Worm (Caenorhabditis elegans) whole organism, young adult: ENCODE results near the gene lrpr-1.

ENCODE experiments used
- B0261.1 ChIP-seq: sonication (generic microtip); optimal IDR thresholded peaks from 2 replicates; lab custom pipeline; 2016; ENCODE audit warnings: mild to moderate bottlenecking, missing genetic modification characterization, moderate library complexity, missing compliant biosample characterization
- D2030.7 ChIP-seq: fragments of 200-800 bp; sonication (Bioruptor generic); IDR thresholded peaks from 2 replicates; pipeline ENCODE4 v1.3.6; 2022; ENCODE audit warnings: missing genetic modification reagents, missing genetic modification characterization, missing compliant biosample characterization
- F10E7.11 ChIP-seq: sonication (generic microtip); optimal IDR thresholded peaks from 2 replicates; lab custom pipeline; 2017; ENCODE audit warnings: mild to moderate bottlenecking, missing genetic modification characterization, moderate library complexity, missing compliant biosample characterization
- F49E8.2 ChIP-seq: sonication (generic microtip); optimal IDR thresholded peaks from 3 replicates; lab custom pipeline; 2017; ENCODE audit warnings: missing genetic modification characterization, mild to moderate bottlenecking, missing compliant biosample characterization, antibody characterized with exemption, moderate library complexity; ENCODE audit not compliant: insufficient read depth
- F52B5.7 ChIP-seq: sonication (generic microtip); optimal IDR thresholded peaks from 2 replicates; lab custom pipeline; 2016; ENCODE audit warnings: mild to moderate bottlenecking, missing genetic modification characterization, missing compliant biosample characterization
- F57A8.1 ChIP-seq: fragments of 200-800 bp; sonication (Bioruptor generic); optimal IDR thresholded peaks from 2 replicates; lab custom pipeline; 2018; ENCODE audit warnings: mild to moderate bottlenecking, missing genetic modification characterization, moderate library complexity, missing compliant biosample characterization
- F57C9.4 ChIP-seq: sonication (generic microtip); optimal IDR thresholded peaks from 2 replicates; lab custom pipeline; 2017; ENCODE audit warnings: mild to moderate bottlenecking, missing genetic modification characterization, missing compliant biosample characterization
- K11D2.4 ChIP-seq: fragments of 200-800 bp; sonication (Bioruptor generic); IDR thresholded peaks from 2 replicates; pipeline ENCODE4 v1.3.6; 2022; ENCODE audit warnings: missing genetic modification reagents, missing genetic modification characterization, missing compliant biosample characterization
- K12H6.12 ChIP-seq: fragments of 200-800 bp; sonication (Bioruptor generic); optimal IDR thresholded peaks from 2 replicates; lab custom pipeline; 2018; ENCODE audit warnings: mild to moderate bottlenecking, missing genetic modification characterization, missing compliant biosample characterization
- ZK185.1 ChIP-seq: sonication (generic microtip); optimal IDR thresholded peaks from 2 replicates; lab custom pipeline; 2016; ENCODE audit warnings: mild to moderate bottlenecking, missing genetic modification characterization, missing compliant biosample characterization; ENCODE audit not compliant: poor library complexity, severe bottlenecking
- aptf-2 ChIP-seq: fragments of 200-800 bp; sonication (Bioruptor generic); conservative IDR thresholded peaks from 2 replicates; pipeline ENCODE4 v1.3.6; 2022; ENCODE audit warnings: missing genetic modification reagents, missing genetic modification characterization, missing compliant biosample characterization
- aptf-3 ChIP-seq: fragments of 200-800 bp; sonication (Bioruptor generic); IDR thresholded peaks from 2 replicates; pipeline ENCODE4 v1.3.6; 2022; ENCODE audit warnings: missing genetic modification characterization, missing compliant biosample characterization
- atf-7 ChIP-seq: sonication (generic microtip); optimal IDR thresholded peaks from 2 replicates; lab custom pipeline; 2017; ENCODE audit warnings: mild to moderate bottlenecking, missing genetic modification characterization, missing compliant biosample characterization
- athp-1 ChIP-seq: sonication (generic microtip); optimal IDR thresholded peaks from 2 replicates; lab custom pipeline; 2017; ENCODE audit warnings: mild to moderate bottlenecking, missing genetic modification characterization, missing compliant biosample characterization
- bed-1 ChIP-seq: fragments of 200-800 bp; sonication (Bioruptor generic); IDR thresholded peaks from 2 replicates; pipeline ENCODE4 v1.3.6; 2022; ENCODE audit warnings: missing genetic modification reagents, missing genetic modification characterization, missing compliant biosample characterization
- ccch-3 ChIP-seq: fragments of 200-800 bp; sonication (Bioruptor generic); optimal IDR thresholded peaks from 2 replicates; lab custom pipeline; 2018; ENCODE audit warnings: mild to moderate bottlenecking, missing genetic modification characterization, missing compliant biosample characterization
- ceh-40 ChIP-seq: fragments of 200-800 bp; sonication (Bioruptor generic); IDR thresholded peaks from 2 replicates; pipeline ENCODE4 v1.3.6; 2022; ENCODE audit warnings: missing genetic modification characterization, missing compliant biosample characterization
- ceh-79 ChIP-seq: sonication (generic microtip); optimal IDR thresholded peaks from 2 replicates; lab custom pipeline; 2017; ENCODE audit warnings: mild to moderate bottlenecking, missing genetic modification characterization, missing compliant biosample characterization
- ceh-91 ChIP-seq: fragments of 200-800 bp; sonication (Bioruptor generic); IDR thresholded peaks from 2 replicates; pipeline ENCODE4 v1.3.6; 2022; ENCODE audit warnings: missing genetic modification reagents, missing genetic modification characterization, missing compliant biosample characterization
- die-1 ChIP-seq: sonication (generic microtip); optimal IDR thresholded peaks from 2 replicates; lab custom pipeline; 2016; ENCODE audit warnings: missing genotype, mild to moderate bottlenecking, missing genetic modification characterization, missing compliant biosample characterization
- dox-1 ChIP-seq: fragments of 200-800 bp; sonication (Bioruptor generic); IDR thresholded peaks from 2 replicates; pipeline ENCODE4 v1.3.6; 2022; ENCODE audit warnings: missing genetic modification reagents, missing genetic modification characterization, missing compliant biosample characterization
- ets-4 ChIP-seq: fragments of 200-800 bp; sonication (Bioruptor generic); optimal IDR thresholded peaks from 2 replicates; lab custom pipeline; 2018; ENCODE audit warnings: mild to moderate bottlenecking, missing genetic modification characterization, missing compliant biosample characterization
- gei-17 ChIP-seq: fragments of 200-800 bp; sonication (Bioruptor generic); optimal IDR thresholded peaks from 2 replicates; lab custom pipeline; 2018; ENCODE audit warnings: mild to moderate bottlenecking, missing genetic modification characterization, missing compliant biosample characterization
- let-607 ChIP-seq, 2 experiments: fragments of 200-800 bp in 1 of 2; sonication (Bioruptor generic) in 1 of 2; sonication (generic microtip) in 1 of 2; optimal IDR thresholded peaks; 2 replicates each; lab custom pipeline; 2016 to 2018; ENCODE audit warnings: mild to moderate bottlenecking in 2 of 2, missing compliant biosample characterization in 2 of 2, missing genetic modification characterization in 2 of 2, moderate library complexity in 2 of 2, missing genotype in 1 of 2
- lin-54 ChIP-seq: fragments of 200-800 bp; sonication (Bioruptor generic); optimal IDR thresholded peaks from 2 replicates; lab custom pipeline; 2018; ENCODE audit warnings: mild to moderate bottlenecking, missing genetic modification characterization, missing compliant biosample characterization
- lsy-27 ChIP-seq: sonication (generic microtip); optimal IDR thresholded peaks from 2 replicates; lab custom pipeline; 2017; ENCODE audit warnings: missing genetic modification characterization, mild to moderate bottlenecking, missing compliant biosample characterization, antibody characterized with exemption, missing genotype, borderline replicate concordance; ENCODE audit not compliant: insufficient read depth
- madf-10 ChIP-seq: sonication (generic microtip); optimal IDR thresholded peaks from 2 replicates; lab custom pipeline; 2016; ENCODE audit warnings: mild to moderate bottlenecking, missing genetic modification characterization, missing compliant biosample characterization
- madf-3 ChIP-seq: fragments of 200-800 bp; sonication (Bioruptor generic); IDR thresholded peaks from 2 replicates; pipeline ENCODE4 v1.3.6; 2022; ENCODE audit warnings: missing genetic modification reagents, missing genetic modification characterization, missing compliant biosample characterization
- nfya-1 ChIP-seq: sonication (generic microtip); optimal IDR thresholded peaks from 2 replicates; lab custom pipeline; 2017; ENCODE audit warnings: antibody characterized with exemption, missing compliant biosample characterization, missing genetic modification characterization, borderline replicate concordance; ENCODE audit not compliant: insufficient read depth
- nhr-90 ChIP-seq: sonication (generic microtip); optimal IDR thresholded peaks from 2 replicates; lab custom pipeline; 2016; ENCODE audit warnings: missing genotype, mild to moderate bottlenecking, missing genetic modification characterization, missing compliant biosample characterization
- repo-1 ChIP-seq: sonication (generic microtip); optimal IDR thresholded peaks from 2 replicates; lab custom pipeline; 2017; ENCODE audit warnings: mild to moderate bottlenecking, missing genetic modification characterization, missing compliant biosample characterization
- snpc-4 ChIP-seq, 5 experiments: fragments of 150-350 bp in 1 of 5; sonication (generic microtip) in 4 of 5; optimal IDR thresholded peaks; 2 replicates each; lab custom pipeline; 2014 to 2018; ENCODE audit warnings: missing genetic modification characterization in 5 of 5, missing biosample characterization in 3 of 5, antibody characterized with exemption in 2 of 5, mild to moderate bottlenecking in 2 of 5, missing compliant biosample characterization in 2 of 5, missing genotype in 2 of 5, moderate library complexity in 2 of 5, missing genetic modification reagents in 1 of 5
- somi-1 ChIP-seq: fragments of 200-800 bp; sonication (Bioruptor generic); optimal IDR thresholded peaks from 2 replicates; lab custom pipeline; 2018; ENCODE audit warnings: mild to moderate bottlenecking, missing genetic modification characterization, missing compliant biosample characterization
- sptf-2 ChIP-seq: fragments of 200-800 bp; sonication (Bioruptor generic); optimal IDR thresholded peaks from 2 replicates; lab custom pipeline; 2018; ENCODE audit warnings: mild to moderate bottlenecking, missing genetic modification characterization, missing compliant biosample characterization
- tbx-9 ChIP-seq: sonication (generic microtip); optimal IDR thresholded peaks from 2 replicates; lab custom pipeline; 2016; ENCODE audit warnings: borderline replicate concordance, missing genetic modification characterization, inconsistent platforms, missing compliant biosample characterization
- tlf-1 ChIP-seq: fragments of 200-800 bp; sonication (Bioruptor generic); optimal IDR thresholded peaks from 2 replicates; lab custom pipeline; 2018; ENCODE audit warnings: mild to moderate bottlenecking, missing genetic modification characterization, missing compliant biosample characterization
- xnd-1 ChIP-seq: sonication (generic microtip); optimal IDR thresholded peaks from 2 replicates; lab custom pipeline; 2016; ENCODE audit warnings: missing genotype, missing genetic modification reagents, missing genetic modification characterization, missing compliant biosample characterization
- ztf-22 ChIP-seq: fragments of 200-800 bp; sonication (Bioruptor generic); optimal IDR thresholded peaks from 2 replicates; lab custom pipeline; 2018; ENCODE audit warnings: mild to moderate bottlenecking, missing genetic modification characterization, moderate library complexity, missing compliant biosample characterization
- ztf-25 ChIP-seq: fragments of 200-800 bp; sonication (Bioruptor generic); IDR thresholded peaks from 2 replicates; pipeline ENCODE4 v1.3.6; 2022; ENCODE audit warnings: missing genetic modification reagents, missing genetic modification characterization, missing compliant biosample characterization
- ztf-3 ChIP-seq: fragments of 200-800 bp; sonication (Bioruptor generic); optimal IDR thresholded peaks from 2 replicates; lab custom pipeline; 2018; ENCODE audit warnings: mild to moderate bottlenecking, missing genetic modification characterization, missing compliant biosample characterization

lrpr-1 gene

DNA sequence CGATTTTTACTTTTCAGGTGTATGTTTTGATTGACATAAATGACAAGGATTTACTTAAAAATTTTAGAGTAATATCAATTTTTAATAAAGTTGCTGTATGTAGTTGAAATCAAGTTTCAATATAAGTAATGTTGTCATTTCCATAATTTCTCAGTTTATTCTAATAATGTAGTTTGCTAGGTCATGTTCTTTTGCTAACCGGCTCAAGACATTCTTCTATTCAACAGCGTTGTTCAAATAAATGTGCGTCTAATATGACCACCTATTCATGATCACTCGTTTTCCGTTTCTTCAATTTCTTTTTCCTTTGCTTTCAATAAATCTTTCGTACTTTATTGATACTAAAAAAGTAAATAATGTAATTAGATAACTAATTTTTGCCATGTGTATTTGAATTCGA, 37.6 kb downstream of the lrpr-1 start, which contains the start of gene C02G6.3:
Gene C02G6.3, plus strand, starts transcription at position 301 of the 400 bp plus-strand sequence.
- TF ChIP-seq lin-54 (GFP tag; lab: Kevin White, UChicago) (no peak), ztf-3 (GFP tag; lab: Kevin White, UChicago) (no peak), aptf-2 (GFP tag; lab: Robert Waterston, UW) (no peak), F57A8.1 (GFP tag; lab: Kevin White, UChicago) (no peak), ets-4 (no peak), lsy-27 (no peak), nhr-90 (tag; lab: Kevin White, UChicago) (no peak), F10E7.11 (tag; lab: Kevin White, UChicago) (no peak), D2030.7 (GFP tag; lab: Robert Waterston, UW) (no peak), gei-17 (GFP tag; lab: Kevin White, UChicago) (no peak), ztf-25 (GFP tag; lab: Robert Waterston, UW) (no peak)
- TF ChIP-seq, all 124 proteins: peak for 0

DNA sequence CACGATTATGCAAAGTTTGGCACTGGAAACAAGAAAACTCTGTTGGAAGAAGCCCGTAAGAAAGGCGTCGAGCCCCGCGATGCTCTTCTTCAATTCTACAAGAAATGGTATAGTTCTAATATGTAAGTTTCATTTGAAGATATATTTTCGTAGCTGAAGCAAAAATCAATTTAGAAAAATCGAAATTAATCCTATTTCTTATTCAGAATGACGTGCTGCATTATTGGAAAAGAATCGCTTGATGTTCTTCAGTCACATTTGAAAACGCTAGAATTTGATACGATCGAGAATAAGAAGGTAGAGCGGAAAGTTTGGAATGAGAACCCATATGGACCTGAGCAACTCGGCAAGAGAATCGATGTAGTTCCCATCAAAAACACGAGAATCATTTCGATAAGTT, 40.7 kb downstream of the lrpr-1 start:
- TF ChIP-seq bed-1 (GFP tag; lab: Robert Waterston, UW): no peak
- no peak for TF ChIP-seq ceh-79 (tag; lab: Kevin White, UChicago)
- no peak for TF ChIP-seq sptf-2 (GFP tag; lab: Kevin White, UChicago)
- no peak for TF ChIP-seq lsy-27
- no peak for TF ChIP-seq gei-17 (GFP tag; lab: Kevin White, UChicago)
- TF ChIP-seq snpc-4 (GFP tag; optimal IDR thresholded peaks at IDR 0.05; lab: Kevin White, UChicago): no peak
- TF ChIP-seq snpc-4 (tag; optimal IDR thresholded peaks at IDR 0.05; lab: Kevin White, UChicago): no peak
- no peak for TF ChIP-seq somi-1
- TF ChIP-seq ztf-3 (GFP tag; lab: Kevin White, UChicago): no peak

DNA sequence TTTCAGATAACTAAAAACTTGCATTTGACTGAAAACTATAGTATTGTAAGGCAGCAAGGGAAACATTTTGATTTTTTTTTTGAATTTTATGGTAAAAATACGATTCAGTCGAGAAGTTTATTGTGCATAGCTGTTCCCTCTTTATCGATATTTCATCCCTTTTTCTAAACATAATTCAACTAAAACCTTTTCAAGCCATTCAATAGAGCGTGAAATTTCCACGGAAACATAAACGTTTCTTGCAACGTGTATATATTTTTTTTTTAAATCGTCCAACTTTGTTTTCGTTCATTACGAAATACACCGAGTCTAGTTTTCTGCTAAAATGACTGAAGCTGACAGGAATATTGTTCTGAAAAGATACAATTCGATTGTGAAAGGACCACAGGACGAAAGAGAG, 45.9 kb downstream of the lrpr-1 start, which contains the start of gene C02G6.2:
Gene C02G6.2, plus strand, starts transcription at position 301 of the 400 bp plus-strand sequence.
- TF ChIP-seq madf-3 (no peak), athp-1 (tag; lab: Kevin White, UChicago) (no peak), D2030.7 (GFP tag; lab: Robert Waterston, UW) (no peak), F52B5.7 (tag; lab: Kevin White, UChicago) (no peak), ceh-40 (GFP tag; lab: Robert Waterston, UW) (no peak), ceh-91 (no peak), madf-10 (tag; lab: Kevin White, UChicago) (no peak), repo-1 (tag; lab: Kevin White, UChicago) (no peak), F49E8.2 (tag; lab: Kevin White, UChicago) (no peak), ets-4 (no peak), B0261.1 (tag; lab: Kevin White, UChicago) (no peak), K11D2.4 (GFP tag; lab: Robert Waterston, UW) (no peak), ceh-79 (tag; lab: Kevin White, UChicago) (no peak), atf-7 (tag; lab: Kevin White, UChicago) (no peak), aptf-3 (GFP tag; lab: Robert Waterston, UW) (no peak), F57C9.4 (tag; lab: Kevin White, UChicago) (no peak), tlf-1 (GFP tag; lab: Kevin White, UChicago) (no peak), aptf-2 (GFP tag; lab: Robert Waterston, UW) (no peak), xnd-1 (tag; lab: Kevin White, UChicago) (no peak)
- TF ChIP-seq, all 124 proteins: peak for 0

DNA sequence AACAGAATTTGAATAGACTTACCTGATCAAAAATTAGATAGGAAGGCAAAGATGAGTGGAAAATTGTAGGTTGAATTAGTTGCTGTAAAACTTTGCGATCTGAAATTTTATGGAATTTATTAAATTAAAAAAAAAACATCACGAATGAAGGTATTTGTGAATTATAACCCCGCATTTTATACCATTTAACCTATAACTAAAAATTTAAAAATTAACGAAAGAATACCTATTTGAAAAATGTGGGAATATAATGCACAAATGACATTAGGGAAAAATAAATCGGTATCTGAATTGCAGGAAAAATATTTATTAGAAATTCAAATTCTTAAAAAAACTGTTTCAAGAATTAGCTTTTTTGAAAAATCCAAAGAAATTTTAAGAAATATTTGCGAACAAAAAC, 48.5 kb downstream of the lrpr-1 start, which contains the start of gene F26F12.4:
Gene F26F12.4, minus strand, starts transcription at position 101 of the 400 bp plus-strand sequence.
- TF ChIP-seq ets-4 (no peak), aptf-3 (GFP tag; lab: Robert Waterston, UW) (no peak), die-1 (no peak), ztf-22 (GFP tag; lab: Kevin White, UChicago) (no peak), ceh-91 (no peak), K12H6.12 (tag; lab: Kevin White, UChicago) (no peak), dox-1 (GFP tag; lab: Robert Waterston, UW) (no peak), ccch-3 (GFP tag; lab: Kevin White, UChicago) (no peak), ceh-79 (tag; lab: Kevin White, UChicago) (no peak), tbx-9 (no peak), F52B5.7 (tag; lab: Kevin White, UChicago) (no peak), ZK185.1 (tag; lab: Kevin White, UChicago) (no peak), F57A8.1 (GFP tag; lab: Kevin White, UChicago) (no peak), nfya-1 (no peak), let-607 (tag; optimal IDR thresholded peaks at IDR 0.05; lab: Kevin White, UChicago) (no peak)
